Worm (Caenorhabditis elegans) whole organism, L4 larva: ENCODE results near the gene C06A6.7.

Experiments used
- F26F4.8 ChIP-seq: fragments of 200-800 bp; sonication (Bioruptor generic); conservative IDR thresholded peaks from 2 replicates; pipeline ENCODE4 v1.3.6; 2022; ENCODE audit warnings: missing genetic modification characterization, missing compliant biosample characterization
- F37D6.2 ChIP-seq: sonication (generic microtip); optimal IDR thresholded peaks from 2 replicates; lab custom pipeline; 2016; ENCODE audit warnings: mild to moderate bottlenecking, missing genetic modification characterization, missing compliant biosample characterization
- F49E8.2 ChIP-seq: sonication (generic microtip); optimal IDR thresholded peaks from 2 replicates; lab custom pipeline; 2016; ENCODE audit warnings: missing compliant biosample characterization, mild to moderate bottlenecking, missing genetic modification characterization, borderline replicate concordance
- aha-1 ChIP-seq: fragments of 150-350 bp; peaks from one replicate; lab custom pipeline; 2014; ENCODE audit warnings: missing biosample characterization, missing genetic modification characterization
- ceh-20 ChIP-seq: fragments of 200-800 bp; sonication (Bioruptor generic); IDR thresholded peaks from 2 replicates; pipeline ENCODE4 v1.3.6; 2022; ENCODE audit warnings: missing genetic modification reagents, missing genetic modification characterization, missing compliant biosample characterization
- ceh-62 ChIP-seq: sonication (generic microtip); optimal IDR thresholded peaks from 2 replicates; lab custom pipeline; 2017; ENCODE audit warnings: missing biosample characterization, missing genetic modification characterization
- ces-1 ChIP-seq: fragments of 150-350 bp; sonication (generic microtip); optimal IDR thresholded peaks from 4 replicates; lab custom pipeline; 2014; ENCODE audit warnings: missing biosample characterization, missing genetic modification reagents, missing genetic modification characterization
- ctbp-1 ChIP-seq: fragments of 200-800 bp; sonication (Bioruptor generic); IDR thresholded peaks from 2 replicates; pipeline ENCODE4 v1.3.6; 2022; ENCODE audit warnings: missing genetic modification reagents, missing genetic modification characterization, missing compliant biosample characterization
- daf-16 ChIP-seq, 3 experiments: sonication (generic microtip); optimal IDR thresholded peaks; 2 replicates each; lab custom pipeline; 2016 to 2017; ENCODE audit warnings: missing genetic modification characterization in 3 of 3, missing genetic modification reagents in 3 of 3, mild to moderate bottlenecking in 2 of 3, missing compliant biosample characterization in 2 of 3, missing biosample characterization in 1 of 3, moderate library complexity in 1 of 3
- daf-19 ChIP-seq: fragments of 200-800 bp; sonication (Bioruptor generic); conservative IDR thresholded peaks from 2 replicates; pipeline ENCODE4 v1.3.6; 2022; ENCODE audit warnings: missing genetic modification characterization, missing compliant biosample characterization
- dpl-1 ChIP-seq: fragments of 150-350 bp; optimal IDR thresholded peaks from 2 replicates; lab custom pipeline; 2014; ENCODE audit warnings: missing biosample characterization, missing genetic modification reagents, missing genetic modification characterization
- dve-1 ChIP-seq: sonication (generic microtip); optimal IDR thresholded peaks from 2 replicates; lab custom pipeline; 2017; ENCODE audit warnings: antibody characterized with exemption, mild to moderate bottlenecking, missing genetic modification characterization, missing compliant biosample characterization; ENCODE audit not compliant: insufficient read depth
- fkh-10 ChIP-seq: fragments of 150-350 bp; optimal IDR thresholded peaks from 2 replicates; lab custom pipeline; 2014; ENCODE audit warnings: missing biosample characterization, missing genetic modification reagents, missing genetic modification characterization
- gei-8 ChIP-seq: fragments of 200-800 bp; sonication (Bioruptor generic); optimal IDR thresholded peaks from 2 replicates; lab custom pipeline; 2018; ENCODE audit warnings: mild to moderate bottlenecking, missing genetic modification characterization, missing compliant biosample characterization
- hlh-11 ChIP-seq: fragments of 200-800 bp; sonication (Bioruptor generic); optimal IDR thresholded peaks from 2 replicates; lab custom pipeline; 2018; ENCODE audit warnings: mild to moderate bottlenecking, missing genetic modification characterization, missing compliant biosample characterization
- hlh-30 ChIP-seq: sonication (generic microtip); optimal IDR thresholded peaks from 2 replicates; lab custom pipeline; 2017; ENCODE audit warnings: antibody characterized with exemption, mild to moderate bottlenecking, missing genetic modification characterization, missing compliant biosample characterization; ENCODE audit not compliant: insufficient read depth
- lin-38 ChIP-seq: fragments of 200-800 bp; sonication (Bioruptor generic); IDR thresholded peaks from 2 replicates; pipeline ENCODE4 v1.3.6; 2022; ENCODE audit warnings: missing genetic modification reagents, missing genetic modification characterization, missing compliant biosample characterization
- lin-39 ChIP-seq: fragments of 150-350 bp; optimal IDR thresholded peaks from 2 replicates; lab custom pipeline; 2014; ENCODE audit warnings: missing biosample characterization, missing genetic modification reagents, missing genetic modification characterization
- lsy-2 ChIP-seq, 2 experiments: fragments of 150-350 bp in 1 of 2; sonication (generic microtip) in 1 of 2; optimal IDR thresholded peaks; 2 replicates each; lab custom pipeline; 2014 to 2017; ENCODE audit warnings: missing biosample characterization in 2 of 2, missing genetic modification characterization in 2 of 2
- mdl-1 ChIP-seq, 2 experiments: fragments of 150-350 bp in 1 of 2; sonication (generic microtip) in 1 of 2; optimal IDR thresholded peaks; 2 replicates each; lab custom pipeline; 2014 to 2017; ENCODE audit warnings: missing biosample characterization in 2 of 2, missing genetic modification characterization in 2 of 2
- mep-1 ChIP-seq: fragments of 150-350 bp; sonication (generic microtip); optimal IDR thresholded peaks from 3 replicates; lab custom pipeline; 2014; ENCODE audit warnings: missing biosample characterization, missing genetic modification characterization
- mxl-3 ChIP-seq: fragments of 200-800 bp; sonication (Bioruptor generic); optimal IDR thresholded peaks from 2 replicates; lab custom pipeline; 2018; ENCODE audit warnings: mild to moderate bottlenecking, missing genetic modification characterization, missing compliant biosample characterization
- nhr-25 ChIP-seq: sonication (generic microtip); optimal IDR thresholded peaks from 2 replicates; lab custom pipeline; 2017; ENCODE audit warnings: missing genetic modification characterization, mild to moderate bottlenecking, missing compliant biosample characterization, antibody characterized with exemption, moderate library complexity, borderline replicate concordance; ENCODE audit not compliant: insufficient read depth
- nhr-28 ChIP-seq: fragments of 150-350 bp; optimal IDR thresholded peaks from 2 replicates; lab custom pipeline; 2014; ENCODE audit warnings: missing biosample characterization, missing genetic modification characterization
- nhr-77 ChIP-seq: fragments of 150-350 bp; optimal IDR thresholded peaks from 2 replicates; lab custom pipeline; 2014; ENCODE audit warnings: missing biosample characterization, missing genetic modification characterization
- pha-4 ChIP-seq, 2 experiments: fragments of 150-350 bp in 1 of 2; fragments of 200-800 bp in 1 of 2; sonication (Bioruptor generic) in 1 of 2; IDR thresholded peaks in 1 of 2; optimal IDR thresholded peaks in 1 of 2; 2 replicates each; pipeline versions ENCODE4 v1.3.6 to Lab custom; 2014 to 2022; ENCODE audit warnings: missing genetic modification characterization in 2 of 2, missing genetic modification reagents in 2 of 2, missing biosample characterization in 1 of 2, missing compliant biosample characterization in 1 of 2
- php-3 ChIP-seq: fragments of 200-800 bp; sonication (Bioruptor generic); IDR thresholded peaks from 2 replicates; pipeline ENCODE4 v1.3.6; 2022; ENCODE audit warnings: missing genetic modification reagents, missing genetic modification characterization, missing compliant biosample characterization
- rbr-2 ChIP-seq: sonication (generic microtip); optimal IDR thresholded peaks from 2 replicates; lab custom pipeline; 2016; ENCODE audit warnings: missing genotype, missing genetic modification characterization, missing compliant biosample characterization
- vab-7 ChIP-seq: fragments of 200-800 bp; sonication (Bioruptor generic); IDR thresholded peaks from 2 replicates; pipeline ENCODE4 v1.3.6; 2022; ENCODE audit warnings: missing genetic modification reagents, missing genetic modification characterization, missing compliant biosample characterization
- zfp-3 ChIP-seq: fragments of 200-800 bp; sonication (Bioruptor generic); conservative IDR thresholded peaks from 2 replicates; pipeline ENCODE4 v1.3.6; 2022; ENCODE audit warnings: missing genetic modification reagents, missing genetic modification characterization, missing compliant biosample characterization

The C06A6.7 gene

ce11 chrIV:7815683-7816183 is 22.6 kb downstream of the C06A6.7 start, which contains the start of gene cdgs-1 (continued):
- TF ChIP-seq dve-1 = peak; percentile 8
- no peak for TF ChIP-seq F37D6.2 (tag; lab: Kevin White, UChicago)
- TF ChIP-seq ceh-20 (GFP tag; lab: Robert Waterston, UW) = no peak
- peak; percentile 96 for TF ChIP-seq hlh-30 (tag; lab: Kevin White, UChicago)
- peak; percentile 42 for TF ChIP-seq rbr-2 (tag; lab: Kevin White, UChicago)
- peak; percentile 48 for TF ChIP-seq mep-1 (tag; lab: Kevin White, UChicago)
- TF ChIP-seq lsy-2 (tag; optimal IDR thresholded peaks at IDR 0.05; lab: Kevin White, UChicago) = peak in 1 of 2 experiments; percentile 57
- 0 out of 2 replicates have a peak, but pooled peaks have one; percentile 8 for TF ChIP-seq lin-38 (GFP tag; lab: Robert Waterston, UW)
- TF ChIP-seq gei-8 (GFP tag; lab: Kevin White, UChicago) = no peak
- TF ChIP-seq nhr-25 (tag; lab: Kevin White, UChicago) = no peak
- peak; percentile 72 for TF ChIP-seq hlh-11 (tag; lab: Kevin White, UChicago)
- peak; percentile 40 for TF ChIP-seq ces-1 (GFP tag; lab: Kevin White, UChicago)
- TF ChIP-seq pha-4 (GFP tag; IDR thresholded peaks at IDR 0.05; lab: Robert Waterston, UW) = no peak
- peak; percentile 26 for TF ChIP-seq pha-4 (tag; optimal IDR thresholded peaks at IDR 0.05; lab: Kevin White, UChicago)
- no peak for TF ChIP-seq daf-19 (GFP tag; lab: Robert Waterston, UW)
- peak; percentile 23; the same call in 1 of the 2 replicates for TF ChIP-seq ctbp-1 (GFP tag; lab: Robert Waterston, UW)
- no peak for TF ChIP-seq daf-16 (GFP tag; optimal IDR thresholded peaks at IDR 0.05; lab: Kevin White, UChicago)
- peak; percentile 94 for TF ChIP-seq daf-16 (tag; optimal IDR thresholded peaks at IDR 0.05; lab: Kevin White, UChicago)
- peak; percentile 44 for TF ChIP-seq dpl-1 (GFP tag; lab: Kevin White, UChicago)
- TF ChIP-seq F49E8.2 (tag; lab: Kevin White, UChicago) = no peak
- TF ChIP-seq nhr-77 (tag; lab: Kevin White, UChicago) = peak; percentile 38
- peak; percentile 59 to 90 for TF ChIP-seq mdl-1 (tag; optimal IDR thresholded peaks at IDR 0.05; lab: Kevin White, UChicago)
- peak; percentile 64 for TF ChIP-seq nhr-28

ce11 chrIV:7812709-7813108 is 25.6 kb downstream of the C06A6.7 start, which contains the start of gene zgpa-1:
TSS of gene zgpa-1 (minus strand) at chrIV:7812809.
- no peak for TF ChIP-seq ces-1 (GFP tag; lab: Kevin White, UChicago)
- peak; percentile 2 for TF ChIP-seq dve-1
- no peak for TF ChIP-seq php-3 (GFP tag; lab: Robert Waterston, UW)
- TF ChIP-seq lin-39 (tag; lab: Kevin White, UChicago) = no peak
- no peak for TF ChIP-seq fkh-10 (GFP tag; lab: Kevin White, UChicago)
- no peak for TF ChIP-seq daf-16 (GFP tag; optimal IDR thresholded peaks at IDR 0.05; lab: Kevin White, UChicago)
- TF ChIP-seq daf-16 (tag; optimal IDR thresholded peaks at IDR 0.05; lab: Kevin White, UChicago) = no peak
- TF ChIP-seq zfp-3 (GFP tag; lab: Robert Waterston, UW) = no peak
- TF ChIP-seq nhr-25 (tag; lab: Kevin White, UChicago) = no peak
- peak; percentile 88 for TF ChIP-seq aha-1 (tag; lab: Kevin White, UChicago)
- no peak for TF ChIP-seq ceh-62
- no peak for TF ChIP-seq F26F4.8
- no peak for TF ChIP-seq F49E8.2 (tag; lab: Kevin White, UChicago)

ce11 chrIV:7808583-7808982 is 29.7 kb downstream of the C06A6.7 start, which contains the start of gene C33H5.1:
TSS of gene C33H5.1 (plus strand) at chrIV:7808912.
- TF ChIP-seq mdl-1 (tag; optimal IDR thresholded peaks at IDR 0.05; lab: Kevin White, UChicago) (no peak), aha-1 (tag; lab: Kevin White, UChicago) (peak; percentile 70)

ce11 chrIV:7804740-7805139 is 33.6 kb downstream of the C06A6.7 start, which contains the start of gene C33H5.2:
TSS of gene C33H5.2 (plus strand) at chrIV:7805040.
- TF ChIP-seq mxl-3 (no peak), vab-7 (no peak)
